Fruit fly (Drosophila melanogaster) whole organism, prepupa: ENCODE results near the gene CG43774.

ENCODE experiments used
- CG11294 ChIP-seq: fragments of 200-800 bp; sonication (Bioruptor generic); IDR thresholded peaks from 2 replicates; pipeline ENCODE4 v1.3.6; 2022; ENCODE audit warnings: missing biosample characterization, missing genetic modification characterization
- CG6163 ChIP-seq: fragments of 200-800 bp; sonication (Bioruptor generic); IDR thresholded peaks from 3 replicates; pipeline ENCODE4 v1.3.6; 2022; ENCODE audit warnings: missing biosample characterization, missing genetic modification characterization
- CG7368 ChIP-seq: fragments of 200-800 bp; sonication (Bioruptor generic); optimal IDR thresholded peaks from 3 replicates; lab custom pipeline; 2016; ENCODE audit warnings: missing biosample characterization, missing genetic modification characterization
- OdsH ChIP-seq: fragments of 200-800 bp; sonication (Bioruptor generic); optimal IDR thresholded peaks from 3 replicates; lab custom pipeline; 2016; ENCODE audit warnings: missing biosample characterization, missing genetic modification characterization
- Sox102F ChIP-seq: fragments of 200-800 bp; sonication (Bioruptor generic); optimal IDR thresholded peaks from 2 replicates; lab custom pipeline; 2016; ENCODE audit warnings: missing biosample characterization, mild to moderate bottlenecking, missing genetic modification characterization
- fd85E ChIP-seq: fragments of 200-800 bp; sonication (Bioruptor generic); optimal IDR thresholded peaks from 3 replicates; lab custom pipeline; 2016; ENCODE audit warnings: missing biosample characterization, missing genetic modification characterization
- fkh ChIP-seq: fragments of 200-800 bp; sonication (Bioruptor generic); optimal IDR thresholded peaks from 3 replicates; lab custom pipeline; 2017; ENCODE audit warnings: missing biosample characterization, mild to moderate bottlenecking, missing genetic modification characterization, moderate library complexity
- lz ChIP-seq: fragments of 200-800 bp; sonication (Bioruptor generic); optimal IDR thresholded peaks from 3 replicates; lab custom pipeline; 2016; ENCODE audit warnings: missing biosample characterization, missing genetic modification characterization
- net ChIP-seq: fragments of 200-800 bp; sonication (Bioruptor generic); optimal IDR thresholded peaks from 3 replicates; lab custom pipeline; 2016; ENCODE audit warnings: missing biosample characterization, missing genetic modification characterization

- TF ChIP-seq Sox102F (no peak), CG11294 (GFP tag; lab: Robert Waterston, UW) (no peak), fd85E (GFP tag; lab: Kevin White, UChicago) (no peak), CG7368 (GFP tag; lab: Kevin White, UChicago) (no peak), lz (GFP tag; lab: Kevin White, UChicago) (no peak), CG6163 (GFP tag; lab: Robert Waterston, UW) (no peak), OdsH (GFP tag; lab: Kevin White, UChicago) (no peak), net (GFP tag; lab: Kevin White, UChicago) (no peak), fkh (GFP tag; lab: Kevin White, UChicago) (no peak)
Observed at dm6 chr2L:4020188-4020587, 11.7 kb downstream of the CG43774 start.
